Worm (Caenorhabditis elegans) whole organism, L2 larva: ENCODE data around the gene thn-1.

Source experiments
- ama-1 ChIP-seq: fragments of 150-350 bp; optimal IDR thresholded peaks from 2 replicates; lab custom pipeline; 2018; ENCODE audit warnings: inconsistent platforms
- egl-27 ChIP-seq: sonication (generic microtip); optimal IDR thresholded peaks from 3 replicates; lab custom pipeline; 2017; ENCODE audit warnings: missing biosample characterization, missing genetic modification reagents, missing genetic modification characterization
- fos-1 ChIP-seq: fragments of 150-350 bp; optimal IDR thresholded peaks from 2 replicates; lab custom pipeline; 2014; ENCODE audit warnings: missing biosample characterization, missing genetic modification characterization
- nhr-11 ChIP-seq: fragments of 150-350 bp; optimal IDR thresholded peaks from 2 replicates; lab custom pipeline; 2014; ENCODE audit warnings: missing biosample characterization, missing genetic modification characterization
- sma-3 ChIP-seq: sonication (generic microtip); optimal IDR thresholded peaks from 2 replicates; lab custom pipeline; 2016; ENCODE audit warnings: missing genetic modification reagents, missing genetic modification characterization, missing compliant biosample characterization
- snpc-4 ChIP-seq: fragments of 150-350 bp; optimal IDR thresholded peaks from 2 replicates; lab custom pipeline; 2014; ENCODE audit warnings: missing biosample characterization, missing genetic modification characterization
- unc-39 ChIP-seq: fragments of 150-350 bp; optimal IDR thresholded peaks from 2 replicates; lab custom pipeline; 2014; ENCODE audit warnings: missing biosample characterization, missing genetic modification characterization
- zag-1 ChIP-seq: fragments of 150-350 bp; optimal IDR thresholded peaks from 2 replicates; lab custom pipeline; 2014; ENCODE audit warnings: missing biosample characterization, missing genetic modification characterization
- ztf-4 ChIP-seq: fragments of 150-350 bp; optimal IDR thresholded peaks from 2 replicates; lab custom pipeline; 2014; ENCODE audit warnings: missing biosample characterization, missing genetic modification characterization

DNA sequence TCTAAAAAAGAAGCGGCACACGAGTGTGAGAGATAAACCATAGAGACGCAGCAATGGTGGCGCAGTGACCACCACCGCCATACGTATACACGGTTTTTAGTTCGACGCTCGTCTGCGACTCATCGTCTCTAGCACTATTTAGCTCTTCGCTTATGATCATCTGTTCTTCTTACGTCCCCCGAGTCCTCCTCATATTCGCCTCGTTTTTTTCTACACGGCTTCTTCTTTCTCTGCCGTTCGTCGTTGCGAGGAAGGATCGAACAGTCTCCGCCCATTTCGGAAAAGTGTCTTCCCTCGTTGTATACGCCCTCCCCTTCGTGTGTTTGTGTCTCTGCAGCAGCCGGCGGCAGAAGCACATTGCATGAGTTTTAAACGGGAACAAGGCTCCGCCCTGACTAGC, 14.9 kb upstream of the thn-1 start:
- TF ChIP-seq fos-1 (no peak), unc-39 (no peak), sma-3 (GFP tag; lab: Kevin White, UChicago) (no peak), egl-27 (tag; lab: Kevin White, UChicago) (no peak), ama-1 (lab: Kevin White, UChicago) (no peak), snpc-4 (tag; lab: Kevin White, UChicago) (no peak), ztf-4 (tag; lab: Kevin White, UChicago) (no peak), nhr-11 (tag; lab: Kevin White, UChicago) (no peak), zag-1 (tag; lab: Kevin White, UChicago) (no peak)
